Fruit fly (Drosophila melanogaster) whole organism, wandering third instar larva: ENCODE measurements around the gene CG8664.

ENCODE experiments used
- Dfd ChIP-seq: fragments of >200 bp; optimal IDR thresholded peaks from 2 replicates; lab custom pipeline; 2017; ENCODE audit warnings: missing biosample characterization, missing genetic modification characterization
- Hr83 ChIP-seq: fragments of 200-300 bp; sonication (Bioruptor generic); optimal IDR thresholded peaks from 2 replicates; lab custom pipeline; 2016; ENCODE audit warnings: missing biosample characterization, mild to moderate bottlenecking, missing genetic modification characterization, moderate library complexity; ENCODE audit not compliant: poor library complexity, severe bottlenecking
- OdsH ChIP-seq: fragments of 200-800 bp; sonication (Bioruptor generic); optimal IDR thresholded peaks from 2 replicates; lab custom pipeline; 2016; ENCODE audit warnings: missing biosample characterization, mild to moderate bottlenecking, missing genetic modification characterization
- Rel ChIP-seq, 2 experiments: fragments of 200-800 bp; sonication (Bioruptor generic) in 1 of 2; optimal IDR thresholded peaks; 2 replicates in 1 of 2; 3 replicates in 1 of 2; lab custom pipeline; 2016 to 2019; ENCODE audit warnings: mild to moderate bottlenecking in 2 of 2, missing biosample characterization in 2 of 2, missing genetic modification characterization in 2 of 2, moderate library complexity in 1 of 2
- Sp1 ChIP-seq: fragments of 200-800 bp; sonication (Bioruptor generic); optimal IDR thresholded peaks from 3 replicates; lab custom pipeline; 2019; ENCODE audit warnings: missing biosample characterization, mild to moderate bottlenecking, missing genetic modification characterization, moderate library complexity
- brk ChIP-seq: fragments of 200-800 bp; sonication (Bioruptor generic); optimal IDR thresholded peaks from 2 replicates; lab custom pipeline; 2016; ENCODE audit warnings: missing biosample characterization, mild to moderate bottlenecking, missing genetic modification characterization
- h ChIP-seq: fragments of 200-800 bp; sonication (Bioruptor generic); optimal IDR thresholded peaks from 3 replicates; lab custom pipeline; 2016; ENCODE audit warnings: missing biosample characterization, mild to moderate bottlenecking, missing genetic modification characterization
- lola ChIP-seq: fragments of >200 bp; optimal IDR thresholded peaks from 2 replicates; lab custom pipeline; 2017; ENCODE audit warnings: missing biosample characterization, missing genetic modification characterization
- pan ChIP-seq: fragments of >200 bp; optimal IDR thresholded peaks from 2 replicates; lab custom pipeline; 2017
- psq ChIP-seq: fragments of 200-800 bp; sonication (Bioruptor generic); optimal IDR thresholded peaks from 3 replicates; lab custom pipeline; 2017; ENCODE audit warnings: missing biosample characterization, mild to moderate bottlenecking, missing genetic modification characterization, moderate library complexity

DNA sequence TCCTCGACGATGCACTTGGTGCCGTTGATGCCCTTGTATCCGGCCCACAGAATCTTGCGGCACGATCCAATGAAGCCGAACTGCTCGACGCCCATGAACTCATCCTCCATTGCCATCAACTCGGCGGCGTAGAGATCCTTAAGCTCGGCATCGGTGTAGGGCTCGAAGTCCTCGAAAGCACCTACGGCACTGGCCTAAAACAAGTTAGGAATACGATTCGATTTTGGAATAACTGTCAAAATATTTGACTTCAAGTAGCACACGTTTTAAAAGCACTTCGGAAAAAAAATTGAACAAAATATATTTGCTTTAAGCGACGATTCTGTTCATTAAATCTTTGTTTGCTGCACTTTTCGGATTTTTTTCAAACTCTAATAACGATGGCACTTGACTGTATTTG, 330 bp downstream of the CG8664 start, which contains the start of gene CG5445:
- TF ChIP-seq lola (GFP tag; lab: Kevin White, UChicago) (no peak), OdsH (GFP tag; lab: Kevin White, UChicago) (no peak), Dfd (no peak), Rel (GFP tag; optimal IDR thresholded peaks at IDR 0.05; lab: Kevin White, UChicago) (no peak), Rel (tag; optimal IDR thresholded peaks at IDR 0.05; lab: Kevin White, UChicago) (no peak), pan (lab: Kevin White, UChicago) (no peak), brk (no peak), psq (no peak), h (GFP tag; lab: Kevin White, UChicago) (no peak), Hr83 (GFP tag; lab: Kevin White, UChicago) (no peak), Sp1 (GFP tag; lab: Kevin White, UChicago) (no peak)
